Worm (Caenorhabditis elegans) whole organism, midembryonic: Measurements from ENCODE around the gene T28A11.16.

Experiments
- T22C8.4 ChIP-seq: fragments of 200-800 bp; sonication (Bioruptor generic); IDR thresholded peaks from 2 replicates; pipeline ENCODE4 v1.3.6; 2022; ENCODE audit warnings: missing genetic modification characterization, missing compliant biosample characterization
- flt-1 ChIP-seq: fragments of 200-800 bp; sonication (Bioruptor generic); IDR thresholded peaks from 2 replicates; pipeline ENCODE4 v1.3.6; 2022; ENCODE audit warnings: missing genetic modification characterization, missing compliant biosample characterization
- klf-2 ChIP-seq: fragments of 200-800 bp; sonication (Bioruptor generic); conservative IDR thresholded peaks from 2 replicates; pipeline ENCODE4 v1.3.6; 2022; ENCODE audit warnings: missing genetic modification reagents, missing genetic modification characterization, missing compliant biosample characterization
- med-1 ChIP-seq: sonication (generic microtip); optimal IDR thresholded peaks from 2 replicates; lab custom pipeline; 2017; ENCODE audit warnings: missing genetic modification characterization, mild to moderate bottlenecking, missing compliant biosample characterization, antibody characterized with exemption, missing genetic modification reagents; ENCODE audit not compliant: insufficient read depth
- tab-1 ChIP-seq: fragments of 200-800 bp; sonication (Bioruptor generic); IDR thresholded peaks from 2 replicates; pipeline ENCODE4 v1.3.6; 2022; ENCODE audit warnings: missing genetic modification characterization, missing compliant biosample characterization
- ztf-29 ChIP-seq: fragments of 200-800 bp; sonication (Bioruptor generic); IDR thresholded peaks from 2 replicates; pipeline ENCODE4 v1.3.6; 2022; ENCODE audit warnings: missing genetic modification reagents, missing genetic modification characterization, missing compliant biosample characterization

ce11 chrV:3256051-3256450 lies 3.0 kb downstream of the T28A11.16 start, which contains the start of gene srt-63:
- no peak for TF ChIP-seq flt-1
- no peak for TF ChIP-seq T22C8.4 (GFP tag; lab: Robert Waterston, UW)
- TF ChIP-seq tab-1 (GFP tag; lab: Robert Waterston, UW): no peak
- no peak for TF ChIP-seq med-1 (GFP tag; lab: Kevin White, UChicago)
- no peak for TF ChIP-seq ztf-29 (GFP tag; lab: Robert Waterston, UW)
- TF ChIP-seq klf-2: no peak
